Worm (Caenorhabditis elegans) whole organism, L1 larva: ENCODE data around the gene Y37E11AL.12.

Experiments used
- C04F5.9 ChIP-seq: sonication (generic microtip); optimal IDR thresholded peaks from 2 replicates; lab custom pipeline; 2016; ENCODE audit warnings: missing genetic modification characterization, missing compliant biosample characterization
- C16A3.4 ChIP-seq: fragments of 150-350 bp; optimal IDR thresholded peaks from 2 replicates; lab custom pipeline; 2014; ENCODE audit warnings: missing biosample characterization, missing genetic modification characterization
- C34B4.2 ChIP-seq: sonication (generic microtip); optimal IDR thresholded peaks from 2 replicates; lab custom pipeline; 2017; ENCODE audit warnings: mild to moderate bottlenecking, missing genetic modification characterization, missing compliant biosample characterization
- blmp-1 ChIP-seq: fragments of 150-350 bp; optimal IDR thresholded peaks from 2 replicates; lab custom pipeline; 2014; ENCODE audit warnings: missing biosample characterization, missing genetic modification characterization
- ceh-63 ChIP-seq: fragments of 200-800 bp; sonication (Bioruptor generic); optimal IDR thresholded peaks from 2 replicates; lab custom pipeline; 2018; ENCODE audit warnings: mild to moderate bottlenecking, missing genetic modification characterization, missing compliant biosample characterization
- ceh-82 ChIP-seq, 3 experiments: fragments of 150-350 bp in 1 of 3; sonication (generic microtip) in 2 of 3; optimal IDR thresholded peaks; 2 replicates each; lab custom pipeline; 2014 to 2017; ENCODE audit warnings: missing biosample characterization in 3 of 3, missing genetic modification characterization in 3 of 3
- ceh-90 ChIP-seq: sonication (generic microtip); optimal IDR thresholded peaks from 2 replicates; lab custom pipeline; 2016; ENCODE audit warnings: missing genetic modification characterization, missing compliant biosample characterization
- ces-1 ChIP-seq: fragments of 150-350 bp; optimal IDR thresholded peaks from 2 replicates; lab custom pipeline; 2014; ENCODE audit warnings: missing biosample characterization, missing genetic modification reagents, missing genetic modification characterization
- dsc-1 ChIP-seq: sonication (generic microtip); optimal IDR thresholded peaks from 2 replicates; lab custom pipeline; 2016; ENCODE audit warnings: mild to moderate bottlenecking, missing genetic modification characterization, missing compliant biosample characterization
- efl-1 ChIP-seq, 4 experiments: fragments of 150-350 bp; optimal IDR thresholded peaks in 3 of 4; peaks in 1 of 4; 1 replicate in 1 of 4; 2 replicates in 3 of 4; lab custom pipeline; 2014; ENCODE audit warnings: missing biosample characterization in 2 of 4, missing genetic modification characterization in 2 of 4, missing genetic modification reagents in 2 of 4
- efl-3 ChIP-seq: fragments of 200-800 bp; sonication (Bioruptor generic); optimal IDR thresholded peaks from 2 replicates; lab custom pipeline; 2018; ENCODE audit warnings: mild to moderate bottlenecking, missing genetic modification characterization, missing compliant biosample characterization
- egl-27 ChIP-seq, 2 experiments: fragments of 150-350 bp in 1 of 2; sonication (generic microtip); optimal IDR thresholded peaks; 3 replicates each; lab custom pipeline; 2017 to 2018; ENCODE audit warnings: missing biosample characterization in 2 of 2, missing genetic modification characterization in 2 of 2, missing genetic modification reagents in 2 of 2
- elt-2 ChIP-seq: sonication (generic microtip); optimal IDR thresholded peaks from 2 replicates; lab custom pipeline; 2016; ENCODE audit warnings: missing genetic modification characterization, mild to moderate bottlenecking, inconsistent platforms, missing compliant biosample characterization, missing genetic modification reagents
- elt-3 ChIP-seq, 6 experiments: fragments of 150-350 bp in 1 of 6; sonication (generic microtip); optimal IDR thresholded peaks; 2 replicates each; lab custom pipeline; 2017 to 2018; ENCODE audit warnings: missing biosample characterization in 6 of 6, missing genetic modification characterization in 6 of 6, inconsistent platforms in 1 of 6
- fkh-4 ChIP-seq: sonication (generic microtip); optimal IDR thresholded peaks from 2 replicates; lab custom pipeline; 2016; ENCODE audit warnings: missing compliant biosample characterization, missing genetic modification characterization, borderline replicate concordance
- fkh-8 ChIP-seq: sonication (generic microtip); optimal IDR thresholded peaks from 2 replicates; lab custom pipeline; 2016; ENCODE audit warnings: mild to moderate bottlenecking, missing genetic modification characterization, missing compliant biosample characterization
- grh-1 ChIP-seq: fragments of 200-800 bp; sonication (Bioruptor generic); IDR thresholded peaks from 2 replicates; pipeline ENCODE4 v1.3.6; 2022; ENCODE audit warnings: missing genetic modification reagents, missing genetic modification characterization, missing compliant biosample characterization
- hlh-17 ChIP-seq: fragments of 200-800 bp; sonication (Bioruptor generic); optimal IDR thresholded peaks from 2 replicates; lab custom pipeline; 2018; ENCODE audit warnings: missing genetic modification characterization, mild to moderate bottlenecking, missing compliant biosample characterization, moderate library complexity, borderline replicate concordance
- hpl-2 ChIP-seq: fragments of 150-350 bp; optimal IDR thresholded peaks from 2 replicates; lab custom pipeline; 2014; ENCODE audit warnings: missing biosample characterization, missing genetic modification reagents, missing genetic modification characterization
- irx-1 ChIP-seq: sonication (generic microtip); optimal IDR thresholded peaks from 2 replicates; lab custom pipeline; 2016; ENCODE audit warnings: missing genetic modification characterization, missing compliant biosample characterization
- isw-1 ChIP-seq: fragments of 200-800 bp; sonication (Bioruptor generic); IDR thresholded peaks from 2 replicates; pipeline ENCODE4 v1.3.6; 2022; ENCODE audit warnings: missing genetic modification characterization, missing compliant biosample characterization
- jun-1 ChIP-seq: fragments of 150-350 bp; optimal IDR thresholded peaks from 2 replicates; lab custom pipeline; 2014; ENCODE audit warnings: missing biosample characterization, missing genetic modification reagents, missing genetic modification characterization
- lin-14 ChIP-seq: fragments of 200-800 bp; sonication (Bioruptor generic); optimal IDR thresholded peaks from 2 replicates; lab custom pipeline; 2018; ENCODE audit warnings: mild to moderate bottlenecking, missing genetic modification characterization, moderate library complexity, missing compliant biosample characterization
- lin-15B ChIP-seq: fragments of 150-350 bp; sonication (generic microtip); optimal IDR thresholded peaks from 3 replicates; lab custom pipeline; 2014; ENCODE audit warnings: missing biosample characterization, missing genetic modification characterization
- lin-39 ChIP-seq: fragments of 150-350 bp; optimal IDR thresholded peaks from 2 replicates; lab custom pipeline; 2014; ENCODE audit warnings: missing biosample characterization, missing genetic modification reagents, missing genetic modification characterization
- lsy-2 ChIP-seq, 2 experiments: fragments of 150-350 bp; optimal IDR thresholded peaks; 2 replicates each; lab custom pipeline; 2014; ENCODE audit warnings: missing biosample characterization in 2 of 2, missing genetic modification characterization in 2 of 2
- mdl-1 ChIP-seq, 2 experiments: fragments of 150-350 bp; optimal IDR thresholded peaks; 2 replicates each; lab custom pipeline; 2014 to 2017; ENCODE audit warnings: missing biosample characterization in 2 of 2, missing genetic modification characterization in 2 of 2, inconsistent platforms in 1 of 2
- mef-2 ChIP-seq: fragments of 150-350 bp; optimal IDR thresholded peaks from 2 replicates; lab custom pipeline; 2014; ENCODE audit warnings: missing biosample characterization, missing genetic modification characterization
- nhr-19 ChIP-seq: fragments of 200-800 bp; sonication (Bioruptor generic); conservative IDR thresholded peaks from 2 replicates; pipeline ENCODE4 v1.3.6; 2022; ENCODE audit warnings: missing genetic modification characterization, missing compliant biosample characterization
- nhr-28 ChIP-seq: fragments of 150-350 bp; optimal IDR thresholded peaks from 2 replicates; lab custom pipeline; 2014; ENCODE audit warnings: missing biosample characterization, missing genetic modification characterization
- nhr-47 ChIP-seq: sonication (generic microtip); optimal IDR thresholded peaks from 2 replicates; lab custom pipeline; 2016; ENCODE audit warnings: mild to moderate bottlenecking, missing genetic modification characterization, moderate library complexity, missing compliant biosample characterization
- nhr-71 ChIP-seq: sonication (generic microtip); optimal IDR thresholded peaks from 2 replicates; lab custom pipeline; 2016; ENCODE audit warnings: mild to moderate bottlenecking, missing genetic modification characterization, moderate library complexity, missing compliant biosample characterization
- nhr-76 ChIP-seq: sonication (generic microtip); optimal IDR thresholded peaks from 2 replicates; lab custom pipeline; 2017; ENCODE audit warnings: missing biosample characterization, missing genetic modification characterization
- nhr-84 ChIP-seq: sonication (generic microtip); optimal IDR thresholded peaks from 2 replicates; lab custom pipeline; 2017; ENCODE audit warnings: missing biosample characterization, missing genetic modification characterization
- pag-3 ChIP-seq: sonication (generic microtip); optimal IDR thresholded peaks from 2 replicates; lab custom pipeline; 2017; ENCODE audit warnings: missing genetic modification characterization, mild to moderate bottlenecking, missing compliant biosample characterization, antibody characterized with exemption, borderline replicate concordance; ENCODE audit not compliant: insufficient read depth
- pax-3 ChIP-seq: fragments of 200-800 bp; sonication (Bioruptor generic); optimal IDR thresholded peaks from 2 replicates; lab custom pipeline; 2018; ENCODE audit warnings: mild to moderate bottlenecking, missing genetic modification characterization, moderate library complexity, missing compliant biosample characterization
- pqm-1 ChIP-seq: sonication (generic microtip); optimal IDR thresholded peaks from 3 replicates; lab custom pipeline; 2017; ENCODE audit warnings: missing biosample characterization, missing genetic modification characterization
- rnt-1 ChIP-seq: sonication (generic microtip); optimal IDR thresholded peaks from 2 replicates; lab custom pipeline; 2016; ENCODE audit warnings: mild to moderate bottlenecking, missing genetic modification characterization, moderate library complexity, missing compliant biosample characterization
- snu-23 ChIP-seq: sonication (generic microtip); optimal IDR thresholded peaks from 2 replicates; lab custom pipeline; 2016; ENCODE audit warnings: missing genetic modification characterization, missing compliant biosample characterization
- sox-4 ChIP-seq: sonication (generic microtip); optimal IDR thresholded peaks from 2 replicates; lab custom pipeline; 2016; ENCODE audit warnings: missing genetic modification characterization, missing compliant biosample characterization
- sup-37 ChIP-seq: fragments of 200-800 bp; sonication (Bioruptor generic); optimal IDR thresholded peaks from 2 replicates; lab custom pipeline; 2018; ENCODE audit warnings: mild to moderate bottlenecking, missing genetic modification characterization, missing compliant biosample characterization
- unc-130 ChIP-seq: fragments of 150-350 bp; optimal IDR thresholded peaks from 2 replicates; lab custom pipeline; 2017; ENCODE audit warnings: missing biosample characterization, missing genetic modification characterization, inconsistent platforms
- unc-30 ChIP-seq: sonication (generic microtip); optimal IDR thresholded peaks from 2 replicates; lab custom pipeline; 2017; ENCODE audit warnings: missing biosample characterization, missing genetic modification characterization
- unc-62 ChIP-seq: fragments of 150-350 bp; optimal IDR thresholded peaks from 2 replicates; lab custom pipeline; 2014; ENCODE audit warnings: missing biosample characterization, missing genetic modification reagents, missing genetic modification characterization
- vab-15 ChIP-seq: sonication (generic microtip); optimal IDR thresholded peaks from 2 replicates; lab custom pipeline; 2017; ENCODE audit warnings: missing genotype, mild to moderate bottlenecking, missing genetic modification characterization, missing compliant biosample characterization
- ztf-11 ChIP-seq, 2 experiments: sonication (generic microtip); optimal IDR thresholded peaks; 2 replicates each; lab custom pipeline; 2016 to 2017; ENCODE audit warnings: missing genetic modification characterization in 2 of 2, missing biosample characterization in 1 of 2, missing compliant biosample characterization in 1 of 2

Gene Y37E11AL.12

ce11 chrIV:3694638-3695037 is 7.2 kb downstream of the Y37E11AL.12 start, which contains the start of the genes taf-6.2 and Y37E11AL.3 (continued):
- TF ChIP-seq unc-130 (tag; lab: Kevin White, UChicago), result peak; percentile 61
- peak; percentile 19 for TF ChIP-seq C04F5.9
- peak in 1 of 2 experiments; percentile 28 for TF ChIP-seq mdl-1 (tag; optimal IDR thresholded peaks at IDR 0.05; lab: Kevin White, UChicago)
- TF ChIP-seq irx-1 (tag; lab: Kevin White, UChicago), result peak; percentile 41
- TF ChIP-seq dsc-1, result peak; percentile 62
- peak; percentile 75 for TF ChIP-seq nhr-47 (tag; lab: Kevin White, UChicago)
- no peak for TF ChIP-seq hlh-17 (GFP tag; lab: Kevin White, UChicago)
- peak; percentile 68 to 83 for TF ChIP-seq lsy-2 (tag; optimal IDR thresholded peaks at IDR 0.05; lab: Kevin White, UChicago)
- TF ChIP-seq efl-1 (optimal IDR thresholded peaks at IDR 0.05; lab: Kevin White, UChicago), result peak; percentile 88 to 93
- TF ChIP-seq efl-1 (GFP tag; optimal IDR thresholded peaks at IDR 0.05 in 1 of 2; lab: Kevin White, UChicago), result peak; percentile 93 to 99
- no peak for TF ChIP-seq pqm-1 (tag; lab: Kevin White, UChicago)
- no peak for TF ChIP-seq unc-62 (GFP tag; lab: Kevin White, UChicago)
- TF ChIP-seq vab-15 (tag; lab: Kevin White, UChicago), result no peak
- TF ChIP-seq unc-30 (tag; lab: Kevin White, UChicago), result no peak
- no peak for TF ChIP-seq rnt-1
- no peak for TF ChIP-seq grh-1 (GFP tag; lab: Robert Waterston, UW)
- TF ChIP-seq ces-1, result no peak
- peak; percentile 57 for TF ChIP-seq blmp-1 (tag; lab: Kevin White, UChicago)

DNA sequence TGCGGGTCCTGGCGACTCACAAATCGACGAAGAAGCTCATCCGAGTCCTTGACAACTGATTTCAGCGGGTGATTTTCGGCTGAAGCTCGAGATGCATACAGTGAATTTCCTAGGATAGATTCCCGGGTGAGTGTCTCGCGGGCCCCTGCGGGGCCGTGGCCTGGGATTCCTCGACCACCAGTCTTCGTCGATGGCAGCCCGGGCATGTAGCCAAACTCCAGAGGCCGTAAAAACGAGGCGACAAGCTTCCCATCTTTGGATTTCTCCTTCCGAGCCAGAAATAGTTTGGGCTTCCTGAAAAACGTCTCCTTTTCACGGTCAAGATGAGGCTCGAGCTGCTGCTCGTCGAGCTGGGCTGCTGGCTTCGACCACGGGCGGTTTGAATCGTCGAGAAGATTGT is 13.7 kb downstream of the Y37E11AL.12 start:
- TF ChIP-seq pax-3 (tag; lab: Kevin White, UChicago) (no peak), hpl-2 (no peak), lin-14 (no peak), sup-37 (GFP tag; lab: Kevin White, UChicago) (no peak), dsc-1 (no peak), egl-27 (tag; optimal IDR thresholded peaks at IDR 0.05; lab: Kevin White, UChicago) (no peak), isw-1 (GFP tag; lab: Robert Waterston, UW) (no peak), sox-4 (tag; lab: Kevin White, UChicago) (no peak), ceh-90 (tag; lab: Kevin White, UChicago) (no peak), nhr-84 (tag; lab: Kevin White, UChicago) (no peak), nhr-28 (tag; lab: Kevin White, UChicago) (no peak), efl-3 (GFP tag; lab: Kevin White, UChicago) (no peak), elt-2 (tag; lab: Kevin White, UChicago) (no peak), ztf-11 (tag; optimal IDR thresholded peaks at IDR 0.05; lab: Kevin White, UChicago) (no peak), efl-1 (optimal IDR thresholded peaks at IDR 0.05; lab: Kevin White, UChicago) (no peak), efl-1 (GFP tag; optimal IDR thresholded peaks at IDR 0.05 in 1 of 2; lab: Kevin White, UChicago) (no peak), fkh-4 (no peak), elt-3 (tag; optimal IDR thresholded peaks at IDR 0.05; lab: Kevin White, UChicago) (no peak), ceh-82 (tag; optimal IDR thresholded peaks at IDR 0.05; lab: Kevin White, UChicago) (no peak), lin-39 (tag; lab: Kevin White, UChicago) (no peak)
- TF ChIP-seq, all 84 proteins: peak for 0

DNA sequence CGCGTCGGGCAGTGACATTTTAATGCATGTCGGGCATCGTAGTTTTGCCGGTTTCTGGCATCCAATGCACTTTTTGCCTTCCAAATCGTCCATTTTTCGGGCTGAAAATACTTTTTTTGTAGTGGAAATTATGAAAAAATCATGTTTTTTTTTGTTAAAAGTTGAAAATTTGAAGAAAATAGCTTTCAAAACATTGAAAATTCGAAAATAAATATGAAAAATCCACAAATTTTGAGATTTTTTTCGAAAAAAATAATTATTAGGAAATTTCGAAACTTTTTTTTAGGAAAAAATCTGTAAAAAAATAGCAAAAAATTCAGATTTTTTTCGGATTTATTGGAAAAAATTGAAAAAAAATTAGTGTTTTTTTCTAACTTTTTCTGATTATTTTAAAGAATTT is 15.0 kb downstream of the Y37E11AL.12 start, which contains the start of gene map-1:
Gene map-1, minus strand, starts transcription at position 101 of the 400 bp plus-strand sequence.
- TF ChIP-seq lin-15B (tag; lab: Kevin White, UChicago) (no peak), nhr-19 (GFP tag; lab: Robert Waterston, UW) (no peak), C04F5.9 (no peak), mef-2 (tag; lab: Kevin White, UChicago) (no peak), nhr-71 (tag; lab: Kevin White, UChicago) (no peak), lin-14 (no peak), nhr-76 (tag; lab: Kevin White, UChicago) (no peak), vab-15 (tag; lab: Kevin White, UChicago) (no peak), snu-23 (GFP tag; lab: Kevin White, UChicago) (no peak), fkh-8 (tag; lab: Kevin White, UChicago) (no peak), pag-3 (tag; lab: Kevin White, UChicago) (no peak), ceh-82 (tag; optimal IDR thresholded peaks at IDR 0.05; lab: Kevin White, UChicago) (no peak), C34B4.2 (no peak), sox-4 (tag; lab: Kevin White, UChicago) (no peak), nhr-47 (tag; lab: Kevin White, UChicago) (no peak), C16A3.4 (tag; lab: Kevin White, UChicago) (no peak), jun-1 (no peak), ceh-63 (GFP tag; lab: Kevin White, UChicago) (no peak)
